Worm (Caenorhabditis elegans): ENCODE results near the gene Y7A5A.13.

The Y7A5A.13 gene

DNA sequence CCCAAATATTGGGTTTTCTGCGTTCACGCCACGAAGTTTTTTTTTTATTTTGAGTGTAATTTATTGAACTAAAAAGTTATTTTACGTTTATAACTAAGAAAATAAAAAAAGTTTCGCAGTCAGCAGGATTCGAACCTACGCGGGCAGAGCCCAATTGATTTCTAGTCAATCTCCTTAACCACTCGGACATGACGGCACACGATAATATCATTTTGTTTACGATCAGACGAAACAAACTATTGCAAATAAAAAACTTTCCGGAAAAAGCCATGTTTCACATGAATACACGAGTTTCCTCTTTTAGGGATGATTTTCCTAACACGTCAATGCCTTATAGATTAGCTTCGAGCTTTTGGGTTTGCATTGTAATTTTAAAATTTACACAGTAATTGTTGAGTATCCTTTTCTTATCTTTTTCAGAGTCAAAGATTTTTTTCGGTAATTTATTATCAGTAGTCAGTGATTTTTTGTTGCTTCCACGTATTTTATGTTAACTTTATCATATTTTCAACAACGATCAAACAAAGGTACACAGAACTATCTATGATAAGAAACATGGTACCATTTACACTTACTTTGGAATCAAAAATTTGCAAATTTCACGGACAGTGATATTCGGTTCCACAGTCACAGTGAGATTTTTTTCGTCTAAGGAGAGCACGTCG lies 3.6 kb upstream of the Y7A5A.13 start:
- TF ChIP-seq nhr-76 (tag; optimal IDR thresholded peaks at IDR 0.05) = no peak
- no peak for TF ChIP-seq snpc-4 (tag; optimal IDR thresholded peaks at IDR 0.05)
- no peak for TF ChIP-seq ztf-11 (tag; optimal IDR thresholded peaks at IDR 0.05)
- no peak for TF ChIP-seq nhr-237 (tag; optimal IDR thresholded peaks at IDR 0.05)
- TF ChIP-seq sem-2 (GFP tag; optimal IDR thresholded peaks at IDR 0.05) = no peak
- no peak for TF ChIP-seq unc-120 (tag; optimal IDR thresholded peaks at IDR 0.05; ENCODE audit: poor library complexity, severe bottlenecking)
- no peak for TF ChIP-seq blmp-1 (tag; optimal IDR thresholded peaks at IDR 0.05)
- TF ChIP-seq elt-1 (tag; optimal IDR thresholded peaks at IDR 0.05; ENCODE audit: borderline replicate concordance, insufficient read depth) = no peak
- TF ChIP-seq sptf-1 (tag; optimal IDR thresholded peaks at IDR 0.05) = no peak
- no peak for TF ChIP-seq zip-8 (tag; optimal IDR thresholded peaks at IDR 0.05)

- no peak for TF ChIP-seq blmp-1 (tag; optimal IDR thresholded peaks at IDR 0.05)
- TF ChIP-seq bed-3 (GFP tag; optimal IDR thresholded peaks at IDR 0.05) = no peak
- TF ChIP-seq nhr-237 (tag; optimal IDR thresholded peaks at IDR 0.05) = no peak
- no peak for TF ChIP-seq lsy-2 (tag; optimal IDR thresholded peaks at IDR 0.05)
- no peak for TF ChIP-seq pha-4 (tag; optimal IDR thresholded peaks at IDR 0.05)
- no peak for TF ChIP-seq snpc-4 (tag; optimal IDR thresholded peaks at IDR 0.05)
- TF ChIP-seq ztf-11 (tag; optimal IDR thresholded peaks at IDR 0.05) = no peak
- TF ChIP-seq unc-62 (GFP tag; optimal IDR thresholded peaks at IDR 0.05) = no peak
- no peak for TF ChIP-seq lin-32 (GFP tag; optimal IDR thresholded peaks at IDR 0.05)
- TF ChIP-seq zip-8 (tag; optimal IDR thresholded peaks at IDR 0.05) = no peak
- TF ChIP-seq cnd-1 (tag; optimal IDR thresholded peaks at IDR 0.05) = no peak
- no peak for TF ChIP-seq elt-1 (tag; optimal IDR thresholded peaks at IDR 0.05; ENCODE audit: borderline replicate concordance, insufficient read depth)
- TF ChIP-seq ceh-39 (tag; optimal IDR thresholded peaks at IDR 0.05) = no peak
- TF ChIP-seq elt-3 (tag; optimal IDR thresholded peaks at IDR 0.05) = no peak
- TF ChIP-seq lin-13 (tag; optimal IDR thresholded peaks at IDR 0.05) = no peak
- no peak for TF ChIP-seq hlh-1 (tag; optimal IDR thresholded peaks at IDR 0.05)
- TF ChIP-seq unc-39 (tag; optimal IDR thresholded peaks at IDR 0.05) = no peak
- no peak for TF ChIP-seq unc-120 (tag; optimal IDR thresholded peaks at IDR 0.05; ENCODE audit: poor library complexity, severe bottlenecking)
Measured at ce11 chrX:15770787-15771186, 2.9 kb upstream of the Y7A5A.13 start.

ce11 chrX:15771411-15771810 lies 2.2 kb upstream of the Y7A5A.13 start, which contains the start of gene Y7A5A.1:
Gene Y7A5A.1, minus strand, starts transcription at chrX:15771493.
- TF ChIP-seq snpc-4 (tag; optimal IDR thresholded peaks at IDR 0.05) (no peak), hlh-1 (tag; optimal IDR thresholded peaks at IDR 0.05) (no peak), mls-2 (tag; optimal IDR thresholded peaks at IDR 0.05) (no peak), lsy-2 (tag; optimal IDR thresholded peaks at IDR 0.05) (no peak), M03D4.4 (tag; optimal IDR thresholded peaks at IDR 0.05) (no peak), mep-1 (tag; optimal IDR thresholded peaks at IDR 0.05) (no peak), drap-1 (GFP tag; optimal IDR thresholded peaks at IDR 0.05) (no peak), unc-120 (tag; optimal IDR thresholded peaks at IDR 0.05; ENCODE audit: poor library complexity, severe bottlenecking) (no peak), ceh-39 (tag; optimal IDR thresholded peaks at IDR 0.05) (no peak)

ce11 chrX:15772674-15773073 lies 984 bp upstream of the Y7A5A.13 start, which contains the start of gene Y7A5A.2:
Gene Y7A5A.2, minus strand, starts transcription at chrX:15772735.
- TF ChIP-seq blmp-1 (tag; optimal IDR thresholded peaks at IDR 0.05) (peak; percentile 40), sptf-1 (tag; optimal IDR thresholded peaks at IDR 0.05) (no peak)

ce11 chrX:15779503-15779902 lies 5.8 kb downstream of the Y7A5A.13 start:
- TF ChIP-seq snpc-4 (tag; optimal IDR thresholded peaks at IDR 0.05) (no peak), sem-2 (GFP tag; optimal IDR thresholded peaks at IDR 0.05) (no peak), tbx-8 (GFP tag; optimal IDR thresholded peaks at IDR 0.05) (no peak), ceh-83 (GFP tag; optimal IDR thresholded peaks at IDR 0.05) (no peak), nhr-76 (tag; optimal IDR thresholded peaks at IDR 0.05) (no peak), lsy-2 (tag; optimal IDR thresholded peaks at IDR 0.05) (no peak), flh-1 (GFP tag; optimal IDR thresholded peaks at IDR 0.05) (no peak), M03D4.4 (tag; optimal IDR thresholded peaks at IDR 0.05) (no peak), hlh-1 (tag; optimal IDR thresholded peaks at IDR 0.05) (no peak), mls-2 (tag; optimal IDR thresholded peaks at IDR 0.05) (no peak), sptf-1 (tag; optimal IDR thresholded peaks at IDR 0.05) (no peak), lin-32 (GFP tag; optimal IDR thresholded peaks at IDR 0.05) (no peak), ham-2 (GFP tag; optimal IDR thresholded peaks at IDR 0.05) (no peak)
